Worm (Caenorhabditis elegans) whole organism, mixed stage, embryonic: Measurements from ENCODE around the gene bicd-1.
A peak's percentile ranks its signal among the peaks of the same experiment; 100 is the strongest.

Source experiments
- M03D4.4 ChIP-seq: sonication (generic microtip); optimal IDR thresholded peaks from 2 replicates; lab custom pipeline; 2017; ENCODE audit warnings: mild to moderate bottlenecking, missing genetic modification characterization, missing compliant biosample characterization
- bed-3 ChIP-seq: fragments of 200-800 bp; sonication (Bioruptor generic); optimal IDR thresholded peaks from 3 replicates; lab custom pipeline; 2018; ENCODE audit warnings: mild to moderate bottlenecking, missing genetic modification characterization, moderate library complexity, missing compliant biosample characterization
- blmp-1 ChIP-seq: fragments of 150-350 bp; optimal IDR thresholded peaks from 2 replicates; lab custom pipeline; 2014; ENCODE audit warnings: missing biosample characterization, missing genetic modification characterization
- ceh-39 ChIP-seq: fragments of 150-350 bp; optimal IDR thresholded peaks from 2 replicates; lab custom pipeline; 2014; ENCODE audit warnings: missing biosample characterization, missing genetic modification characterization
- ceh-43 ChIP-seq: fragments of 200-800 bp; sonication (Bioruptor generic); optimal IDR thresholded peaks from 2 replicates; lab custom pipeline; 2018; ENCODE audit warnings: mild to moderate bottlenecking, missing genetic modification characterization, moderate library complexity, missing compliant biosample characterization
- ceh-83 ChIP-seq: fragments of 200-800 bp; sonication (Bioruptor generic); optimal IDR thresholded peaks from 2 replicates; lab custom pipeline; 2018; ENCODE audit warnings: mild to moderate bottlenecking, missing genetic modification characterization, missing compliant biosample characterization
- ces-1 ChIP-seq: fragments of 150-350 bp; optimal IDR thresholded peaks from 2 replicates; lab custom pipeline; 2014; ENCODE audit warnings: missing biosample characterization, missing genetic modification reagents, missing genetic modification characterization
- cnd-1 ChIP-seq: fragments of 200-800 bp; sonication (Bioruptor generic); optimal IDR thresholded peaks from 2 replicates; lab custom pipeline; 2018; ENCODE audit warnings: mild to moderate bottlenecking, missing genetic modification characterization, missing compliant biosample characterization
- drap-1 ChIP-seq: fragments of 200-800 bp; sonication (Bioruptor generic); optimal IDR thresholded peaks from 3 replicates; lab custom pipeline; 2018; ENCODE audit warnings: mild to moderate bottlenecking, missing genetic modification characterization, missing compliant biosample characterization
- elt-1 ChIP-seq: sonication (generic microtip); optimal IDR thresholded peaks from 2 replicates; lab custom pipeline; 2017; ENCODE audit warnings: missing genetic modification characterization, mild to moderate bottlenecking, missing compliant biosample characterization, antibody characterized with exemption, moderate library complexity, borderline replicate concordance; ENCODE audit not compliant: insufficient read depth
- elt-3 ChIP-seq: fragments of 150-350 bp; optimal IDR thresholded peaks from 2 replicates; lab custom pipeline; 2014; ENCODE audit warnings: missing biosample characterization, missing genetic modification characterization
- ham-2 ChIP-seq: fragments of 200-800 bp; sonication (Bioruptor generic); optimal IDR thresholded peaks from 2 replicates; lab custom pipeline; 2018; ENCODE audit warnings: mild to moderate bottlenecking, missing genetic modification characterization, missing compliant biosample characterization
- hlh-1 ChIP-seq: fragments of 150-350 bp; optimal IDR thresholded peaks from 2 replicates; lab custom pipeline; 2014; ENCODE audit warnings: missing biosample characterization, missing genetic modification reagents, missing genetic modification characterization
- lin-13 ChIP-seq: fragments of 150-350 bp; optimal IDR thresholded peaks from 2 replicates; lab custom pipeline; 2014; ENCODE audit warnings: missing biosample characterization, missing genetic modification characterization
- mep-1 ChIP-seq: fragments of 150-350 bp; optimal IDR thresholded peaks from 2 replicates; lab custom pipeline; 2017; ENCODE audit warnings: missing biosample characterization, missing genetic modification reagents, missing genetic modification characterization, inconsistent platforms
- mls-2 ChIP-seq: sonication (generic microtip); optimal IDR thresholded peaks from 2 replicates; lab custom pipeline; 2016; ENCODE audit warnings: mild to moderate bottlenecking, missing genetic modification characterization, moderate library complexity, missing compliant biosample characterization
- nhr-12 ChIP-seq: fragments of 150-350 bp; optimal IDR thresholded peaks from 2 replicates; lab custom pipeline; 2014; ENCODE audit warnings: missing biosample characterization, missing genetic modification characterization
- nhr-237 ChIP-seq: fragments of 150-350 bp; optimal IDR thresholded peaks from 2 replicates; lab custom pipeline; 2014; ENCODE audit warnings: missing biosample characterization, missing genetic modification characterization
- pha-4 ChIP-seq: fragments of 150-350 bp; optimal IDR thresholded peaks from 2 replicates; lab custom pipeline; 2018; ENCODE audit warnings: missing biosample characterization, missing genetic modification reagents, missing genetic modification characterization
- sem-2 ChIP-seq: fragments of 200-800 bp; sonication (Bioruptor generic); optimal IDR thresholded peaks from 2 replicates; lab custom pipeline; 2018; ENCODE audit warnings: mild to moderate bottlenecking, missing genetic modification characterization, missing compliant biosample characterization
- sptf-1 ChIP-seq: sonication (generic microtip); optimal IDR thresholded peaks from 2 replicates; lab custom pipeline; 2017; ENCODE audit warnings: mild to moderate bottlenecking, missing genetic modification characterization, moderate library complexity, missing compliant biosample characterization
- unc-120 ChIP-seq: sonication (generic microtip); optimal IDR thresholded peaks from 2 replicates; lab custom pipeline; 2017; ENCODE audit warnings: missing genetic modification characterization, missing compliant biosample characterization; ENCODE audit not compliant: poor library complexity, severe bottlenecking
- unc-39 ChIP-seq: fragments of 150-350 bp; optimal IDR thresholded peaks from 2 replicates; lab custom pipeline; 2014; ENCODE audit warnings: missing biosample characterization, missing genetic modification characterization
- unc-62 ChIP-seq: fragments of 150-350 bp; optimal IDR thresholded peaks from 2 replicates; lab custom pipeline; 2014; ENCODE audit warnings: missing biosample characterization, missing genetic modification reagents, missing genetic modification characterization
- zip-8 ChIP-seq: fragments of 150-350 bp; optimal IDR thresholded peaks from 2 replicates; lab custom pipeline; 2014; ENCODE audit warnings: missing biosample characterization, missing genetic modification characterization
- ztf-11 ChIP-seq: fragments of 150-350 bp; optimal IDR thresholded peaks from 2 replicates; lab custom pipeline; 2014; ENCODE audit warnings: missing biosample characterization, missing genetic modification characterization

bicd-1 gene

DNA sequence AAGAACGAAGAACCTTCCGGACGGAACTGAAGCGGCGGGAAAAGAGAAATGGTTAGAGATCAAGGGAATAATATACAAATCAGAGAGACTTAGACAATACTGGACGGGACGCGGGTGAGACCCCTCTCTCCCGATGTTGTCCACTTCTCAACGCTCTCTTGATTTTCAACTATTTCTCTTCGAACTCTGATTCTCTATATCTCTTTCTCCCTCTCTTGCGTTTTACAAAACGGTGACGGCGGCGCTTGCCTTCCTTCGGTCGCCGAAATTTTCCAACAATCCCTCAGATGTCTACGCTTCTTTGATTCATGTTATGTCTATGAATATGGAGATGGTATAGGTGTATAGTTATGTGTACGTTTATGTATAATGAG, 4.6 kb upstream of the bicd-1 start:
- TF ChIP-seq drap-1 (GFP tag; lab: Kevin White, UChicago) (peak; percentile 6), ceh-83 (GFP tag; lab: Kevin White, UChicago) (peak; percentile 25), pha-4 (tag; lab: Kevin White, UChicago) (peak; percentile 75), unc-120 (tag; lab: Kevin White, UChicago) (peak; percentile 44), mep-1 (peak; percentile 24), sem-2 (GFP tag; lab: Kevin White, UChicago) (no peak), lin-13 (tag; lab: Kevin White, UChicago) (no peak), nhr-237 (tag; lab: Kevin White, UChicago) (peak; percentile 45), mls-2 (peak; percentile 44), sptf-1 (tag; lab: Kevin White, UChicago) (peak; percentile 43), M03D4.4 (tag; lab: Kevin White, UChicago) (no peak), unc-62 (GFP tag; lab: Kevin White, UChicago) (peak; percentile 57), cnd-1 (tag; lab: Kevin White, UChicago) (peak; percentile 34), hlh-1 (tag; lab: Kevin White, UChicago) (peak; percentile 27), zip-8 (tag; lab: Kevin White, UChicago) (no peak), unc-39 (tag; lab: Kevin White, UChicago) (no peak), ztf-11 (tag; lab: Kevin White, UChicago) (no peak), ham-2 (GFP tag; lab: Kevin White, UChicago) (peak; percentile 62)

- TF ChIP-seq M03D4.4 (tag; lab: Kevin White, UChicago) = peak; percentile 9
- no peak for TF ChIP-seq mls-2
- TF ChIP-seq pha-4 (tag; lab: Kevin White, UChicago) = peak; percentile 87
- no peak for TF ChIP-seq ces-1 (GFP tag; lab: Kevin White, UChicago)
- TF ChIP-seq elt-3 = no peak
- peak; percentile 3 for TF ChIP-seq cnd-1 (tag; lab: Kevin White, UChicago)
- TF ChIP-seq lin-13 (tag; lab: Kevin White, UChicago) = no peak
Measured at ce11 chrIV:6575959-6576727, 4.0 kb upstream of the bicd-1 start.

ce11 chrIV:6574343-6574742, 2.2 kb upstream of the bicd-1 start:
- TF ChIP-seq ces-1 (GFP tag; lab: Kevin White, UChicago) (peak; percentile 2), cnd-1 (tag; lab: Kevin White, UChicago) (no peak), unc-120 (tag; lab: Kevin White, UChicago) (peak; percentile 35), nhr-12 (no peak), ham-2 (GFP tag; lab: Kevin White, UChicago) (no peak), mep-1 (no peak), lin-13 (tag; lab: Kevin White, UChicago) (no peak), sptf-1 (tag; lab: Kevin White, UChicago) (peak; percentile 25), ceh-39 (tag; lab: Kevin White, UChicago) (no peak)

DNA sequence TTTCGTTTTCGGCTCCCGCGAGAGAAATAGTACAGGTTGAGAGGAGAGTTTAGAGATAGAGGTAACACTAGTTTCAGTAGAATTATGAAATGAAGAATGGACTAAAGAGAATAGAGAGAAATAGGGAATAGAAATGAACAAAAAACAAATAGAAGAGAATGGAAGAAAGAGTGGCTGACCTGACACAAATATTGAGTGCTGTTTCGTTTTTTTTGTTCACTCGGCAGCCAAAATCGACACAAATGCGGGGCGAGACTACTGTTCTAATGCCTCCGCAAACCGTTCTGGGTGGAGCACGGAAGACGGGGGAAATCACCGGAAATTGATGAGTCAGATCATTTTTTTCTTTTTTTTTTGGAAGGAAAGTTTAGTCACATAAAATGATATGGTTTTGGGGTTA, 517 bp upstream of the bicd-1 start:
- TF ChIP-seq ceh-43 (GFP tag; lab: Kevin White, UChicago) = no peak
- no peak for TF ChIP-seq ceh-39 (tag; lab: Kevin White, UChicago)
- TF ChIP-seq ztf-11 (tag; lab: Kevin White, UChicago) = no peak
- no peak for TF ChIP-seq elt-1 (tag; lab: Kevin White, UChicago)

DNA sequence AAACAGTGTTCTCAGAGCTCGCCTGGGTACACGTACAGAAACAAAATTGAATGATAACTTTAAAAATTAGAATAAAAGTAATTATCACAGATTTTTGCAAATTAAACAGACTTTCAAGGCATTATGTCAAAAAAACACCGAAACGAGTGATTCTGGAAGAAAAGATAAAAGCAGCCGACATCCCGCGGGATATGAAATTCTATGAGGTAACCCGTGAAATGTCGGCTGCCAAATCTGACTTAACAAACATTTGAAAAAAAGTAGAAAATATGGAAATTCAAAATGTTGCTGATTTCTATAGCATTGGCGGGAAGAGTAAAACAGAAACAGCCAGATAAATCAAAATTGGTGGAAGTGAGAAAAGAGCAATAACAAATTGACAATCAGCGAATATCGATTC, 6.5 kb downstream of the bicd-1 start:
- TF ChIP-seq bed-3 (GFP tag; lab: Kevin White, UChicago) = no peak
- TF ChIP-seq nhr-237 (tag; lab: Kevin White, UChicago) = no peak
- TF ChIP-seq sem-2 (GFP tag; lab: Kevin White, UChicago) = no peak
- no peak for TF ChIP-seq M03D4.4 (tag; lab: Kevin White, UChicago)
- no peak for TF ChIP-seq elt-3
- TF ChIP-seq unc-39 (tag; lab: Kevin White, UChicago) = no peak
- TF ChIP-seq blmp-1 (tag; lab: Kevin White, UChicago) = no peak
- TF ChIP-seq lin-13 (tag; lab: Kevin White, UChicago) = no peak

- TF ChIP-seq nhr-12 (no peak), unc-39 (tag; lab: Kevin White, UChicago) (no peak), ceh-39 (tag; lab: Kevin White, UChicago) (no peak), hlh-1 (tag; lab: Kevin White, UChicago) (no peak), sptf-1 (tag; lab: Kevin White, UChicago) (no peak), nhr-237 (tag; lab: Kevin White, UChicago) (no peak), pha-4 (tag; lab: Kevin White, UChicago) (no peak)
- TF ChIP-seq, all 35 proteins: peak for 0
Measured at ce11 chrIV:6562039-6562438, 10.1 kb downstream of the bicd-1 start.
